Fruit fly (Drosophila melanogaster) whole organism, pupa: Measurements from ENCODE around the gene mRpS25.

Source experiments
- CG13204 ChIP-seq: fragments of 200-800 bp; sonication (Bioruptor generic); optimal IDR thresholded peaks from 2 replicates; lab custom pipeline; 2018; ENCODE audit warnings: missing biosample characterization, mild to moderate bottlenecking, missing genetic modification characterization, moderate library complexity
- CG34367 ChIP-seq: fragments of 200-800 bp; sonication (Bioruptor generic); optimal IDR thresholded peaks from 2 replicates; lab custom pipeline; 2018; ENCODE audit warnings: missing biosample characterization, mild to moderate bottlenecking, missing genetic modification characterization

DNA sequence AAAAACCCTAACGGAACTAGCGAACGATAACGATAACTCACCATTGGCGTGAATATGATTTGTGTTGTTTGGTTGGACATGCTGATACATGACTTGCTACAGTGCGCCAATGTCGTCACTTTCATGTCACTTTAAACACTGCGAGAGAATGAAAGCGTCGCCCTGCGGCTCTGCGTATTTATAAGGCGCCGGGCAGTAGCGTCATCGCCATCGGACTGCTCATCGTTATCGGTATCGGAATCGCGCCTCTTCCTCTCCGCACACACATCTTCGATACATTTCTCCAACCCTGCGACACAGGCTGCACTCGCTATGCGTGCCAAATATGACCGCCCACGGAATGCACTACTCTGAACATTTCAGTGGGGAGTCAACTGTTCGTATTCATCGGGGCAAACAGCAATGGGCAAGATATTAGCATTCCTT, 19.7 kb upstream of the mRpS25 start, which contains the start of gene sbm:
- TF ChIP-seq CG34367 = no peak
- TF ChIP-seq CG13204 (GFP tag; lab: Kevin White, UChicago) = no peak
